Worm (Caenorhabditis elegans) whole organism, L4/young adult: ENCODE data around the gene col-89.

ENCODE experiments used
- W03F9.2 ChIP-seq: fragments of 150-350 bp; optimal IDR thresholded peaks from 2 replicates; lab custom pipeline; 2014; ENCODE audit warnings: missing biosample characterization, missing genetic modification characterization
- him-1 ChIP-seq: sonication (generic microtip); optimal IDR thresholded peaks from 2 replicates; lab custom pipeline; 2016; ENCODE audit warnings: missing genotype, missing genetic modification reagents, missing genetic modification characterization, missing compliant biosample characterization

DNA sequence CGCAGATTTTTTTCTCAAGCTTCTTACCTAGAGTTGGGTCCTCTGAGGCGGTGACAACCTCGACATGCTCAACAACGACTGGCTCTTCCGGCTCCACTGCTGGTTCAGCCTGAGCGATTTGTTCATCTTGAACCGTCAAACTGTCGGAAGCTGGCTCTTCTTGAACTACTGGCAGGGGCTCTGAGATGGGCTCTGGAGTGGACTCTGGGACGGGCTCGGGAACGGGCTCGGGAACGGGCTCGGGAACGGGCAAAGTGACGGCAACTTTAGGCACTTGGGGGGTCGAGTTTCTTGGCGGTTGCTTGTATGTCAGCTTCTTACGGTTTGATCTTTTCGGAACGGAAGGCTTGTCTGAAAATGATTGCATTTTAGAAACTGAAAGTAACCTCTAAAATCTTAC, 14.9 kb downstream of the col-89 start:
- TF ChIP-seq him-1 (tag; lab: Kevin White, UChicago) (no peak), W03F9.2 (tag; lab: Kevin White, UChicago) (no peak)
